Worm (Caenorhabditis elegans) whole organism, L4 larva: ENCODE data around the gene sulp-2.

Source experiments
- ZK546.5 ChIP-seq, 2 experiments: sonication (generic microtip); optimal IDR thresholded peaks; 2 replicates each; lab custom pipeline; 2017; ENCODE audit warnings: missing biosample characterization in 2 of 2, missing genetic modification characterization in 2 of 2
- ceh-20 ChIP-seq: fragments of 200-800 bp; sonication (Bioruptor generic); IDR thresholded peaks from 2 replicates; pipeline ENCODE4 v1.3.6; 2022; ENCODE audit warnings: missing genetic modification reagents, missing genetic modification characterization, missing compliant biosample characterization
- fos-1 ChIP-seq: fragments of 150-350 bp; optimal IDR thresholded peaks from 2 replicates; lab custom pipeline; 2014; ENCODE audit warnings: missing biosample characterization, missing genetic modification characterization
- set-16 ChIP-seq: fragments of 200-800 bp; sonication (Bioruptor generic); IDR thresholded peaks from 2 replicates; pipeline ENCODE4 v1.3.6; 2022; ENCODE audit warnings: missing genetic modification reagents, missing genetic modification characterization, missing compliant biosample characterization
- snpc-4 ChIP-seq: fragments of 150-350 bp; optimal IDR thresholded peaks from 2 replicates; lab custom pipeline; 2014; ENCODE audit warnings: missing biosample characterization, missing genetic modification characterization
- unc-62 ChIP-seq, 3 experiments: fragments of 150-350 bp in 1 of 3; sonication (generic microtip); optimal IDR thresholded peaks in 2 of 3; peaks in 1 of 3; 1 replicate in 1 of 3; 2 replicates in 2 of 3; lab custom pipeline; 2014 to 2017; ENCODE audit warnings: missing biosample characterization in 3 of 3, missing genetic modification characterization in 3 of 3, missing genetic modification reagents in 3 of 3, missing genotype in 1 of 3

ce11 chrX:5629941-5630340, 30.8 kb upstream of the sulp-2 start, which contains the start of gene argn-1:
- TF ChIP-seq set-16 (GFP tag; lab: Robert Waterston, UW) (no peak), ceh-20 (GFP tag; lab: Robert Waterston, UW) (no peak), fos-1 (tag; lab: Kevin White, UChicago) (no peak), unc-62 (GFP tag; optimal IDR thresholded peaks at IDR 0.05 in 1 of 2; lab: Kevin White, UChicago) (no peak), unc-62 (tag; optimal IDR thresholded peaks at IDR 0.05; lab: Kevin White, UChicago) (no peak), snpc-4 (no peak), ZK546.5 (tag; optimal IDR thresholded peaks at IDR 0.05; lab: Kevin White, UChicago) (no peak)
